Worm (Caenorhabditis elegans) whole organism, L1 larva: Measurements from ENCODE around the gene pph-4.1.

Experiments
- aly-2 ChIP-seq: fragments of 150-350 bp; optimal IDR thresholded peaks from 2 replicates; lab custom pipeline; 2014; ENCODE audit warnings: missing biosample characterization, missing genetic modification characterization
- efl-3 ChIP-seq: fragments of 200-800 bp; sonication (Bioruptor generic); optimal IDR thresholded peaks from 2 replicates; lab custom pipeline; 2018; ENCODE audit warnings: mild to moderate bottlenecking, missing genetic modification characterization, missing compliant biosample characterization
- fos-1 ChIP-seq: fragments of 150-350 bp; optimal IDR thresholded peaks from 2 replicates; lab custom pipeline; 2014; ENCODE audit warnings: missing biosample characterization, missing genetic modification characterization
- hlh-4 ChIP-seq: sonication (generic microtip); optimal IDR thresholded peaks from 2 replicates; lab custom pipeline; 2016; ENCODE audit warnings: mild to moderate bottlenecking, missing genetic modification characterization, missing compliant biosample characterization
- hpl-2 ChIP-seq: fragments of 150-350 bp; optimal IDR thresholded peaks from 2 replicates; lab custom pipeline; 2014; ENCODE audit warnings: missing biosample characterization, missing genetic modification reagents, missing genetic modification characterization
- lin-13 ChIP-seq: fragments of 150-350 bp; optimal IDR thresholded peaks from 2 replicates; lab custom pipeline; 2014; ENCODE audit warnings: missing biosample characterization, missing genetic modification reagents, missing genetic modification characterization
- lin-35 ChIP-seq, 2 experiments: fragments of 150-350 bp; optimal IDR thresholded peaks; 2 replicates each; lab custom pipeline; 2014; ENCODE audit warnings: missing biosample characterization in 2 of 2, missing genetic modification characterization in 2 of 2, missing genetic modification reagents in 2 of 2
- mef-2 ChIP-seq: fragments of 150-350 bp; optimal IDR thresholded peaks from 2 replicates; lab custom pipeline; 2014; ENCODE audit warnings: missing biosample characterization, missing genetic modification characterization
- nhr-76 ChIP-seq: sonication (generic microtip); optimal IDR thresholded peaks from 2 replicates; lab custom pipeline; 2017; ENCODE audit warnings: missing biosample characterization, missing genetic modification characterization

DNA sequence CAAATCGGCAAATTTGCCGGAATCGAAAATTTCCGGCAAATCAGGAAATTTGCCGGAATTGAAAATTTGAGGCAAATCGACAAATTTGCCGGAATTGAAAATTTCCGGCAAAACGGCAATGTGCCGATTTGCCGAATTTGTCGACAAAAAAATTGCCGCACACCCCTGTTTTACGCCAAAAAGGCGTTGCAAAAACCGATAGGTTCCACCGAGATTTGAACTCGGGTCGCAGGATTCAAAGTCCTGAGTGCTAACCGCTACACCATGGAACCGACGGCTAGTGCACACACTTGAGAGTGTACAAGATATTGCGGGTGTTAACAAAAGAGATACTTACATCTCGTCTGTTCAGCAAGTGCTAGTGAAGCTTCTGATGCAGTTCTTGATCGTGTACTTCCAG is 48.6 kb upstream of the pph-4.1 start:
- TF ChIP-seq hpl-2 (GFP tag; lab: Kevin White, UChicago) (no peak), fos-1 (no peak), aly-2 (tag; lab: Kevin White, UChicago) (no peak), lin-35 (GFP tag; optimal IDR thresholded peaks at IDR 0.05; lab: Kevin White, UChicago) (peak; percentile 24 to 41), hlh-4 (no peak), mef-2 (tag; lab: Kevin White, UChicago) (no peak), nhr-76 (tag; lab: Kevin White, UChicago) (no peak), efl-3 (no peak), lin-13 (GFP tag; lab: Kevin White, UChicago) (no peak)
